Worm (Caenorhabditis elegans) whole organism, L1 larva: ENCODE results near the gene cey-4.

ENCODE experiments used
- C04F5.9 ChIP-seq: sonication (generic microtip); optimal IDR thresholded peaks from 2 replicates; lab custom pipeline; 2016; ENCODE audit warnings: missing genetic modification characterization, missing compliant biosample characterization
- C34B4.2 ChIP-seq: sonication (generic microtip); optimal IDR thresholded peaks from 2 replicates; lab custom pipeline; 2017; ENCODE audit warnings: mild to moderate bottlenecking, missing genetic modification characterization, missing compliant biosample characterization
- aha-1 ChIP-seq: fragments of 150-350 bp; optimal IDR thresholded peaks from 2 replicates; lab custom pipeline; 2014; ENCODE audit warnings: missing biosample characterization, missing genetic modification characterization
- efl-1 ChIP-seq, 4 experiments: fragments of 150-350 bp; optimal IDR thresholded peaks in 3 of 4; peaks in 1 of 4; 1 replicate in 1 of 4; 2 replicates in 3 of 4; lab custom pipeline; 2014; ENCODE audit warnings: missing biosample characterization in 2 of 4, missing genetic modification characterization in 2 of 4, missing genetic modification reagents in 2 of 4
- zag-1 ChIP-seq: fragments of 150-350 bp; optimal IDR thresholded peaks from 2 replicates; lab custom pipeline; 2014; ENCODE audit warnings: missing biosample characterization, missing genetic modification characterization

Gene cey-4

ce11 chrIII:10818364-10818763 is 50.1 kb downstream of the cey-4 start (continued):
- peak; percentile 56 to 63 for TF ChIP-seq efl-1 (optimal IDR thresholded peaks at IDR 0.05; lab: Kevin White, UChicago)
- TF ChIP-seq efl-1 (GFP tag; optimal IDR thresholded peaks at IDR 0.05 in 1 of 2; lab: Kevin White, UChicago), result peak; percentile 38 to 87
- no peak for TF ChIP-seq aha-1
- TF ChIP-seq C34B4.2, result no peak
- TF ChIP-seq C04F5.9 (tag; lab: Kevin White, UChicago), result no peak
- TF ChIP-seq zag-1, result no peak
